Worm (Caenorhabditis elegans) whole organism, young adult: ENCODE measurements around the gene nspc-18.
"Not testable (repeated sequence)": the region's sequence is repeated elsewhere in the genome, so short reads cannot be mapped to it uniquely, and the experiment has no call there.

Experiments
- C06A6.2 ChIP-seq: fragments of 200-800 bp; sonication (Bioruptor generic); conservative IDR thresholded peaks from 2 replicates; pipeline ENCODE4 v1.3.6; 2022; ENCODE audit warnings: missing genetic modification characterization, missing compliant biosample characterization
- F57C9.4 ChIP-seq: sonication (generic microtip); optimal IDR thresholded peaks from 2 replicates; lab custom pipeline; 2017; ENCODE audit warnings: mild to moderate bottlenecking, missing genetic modification characterization, missing compliant biosample characterization
- Y53G8AR.9 ChIP-seq: fragments of 200-800 bp; sonication (Bioruptor generic); conservative IDR thresholded peaks from 2 replicates; pipeline ENCODE4 v1.3.6; 2022; ENCODE audit warnings: missing genetic modification reagents, missing genetic modification characterization, missing compliant biosample characterization
- ama-1 ChIP-seq, 3 experiments: fragments of 150-350 bp in 1 of 3; sonication (generic microtip) in 2 of 3; optimal IDR thresholded peaks; 2 replicates each; lab custom pipeline; 2014 to 2018; ENCODE audit warnings: missing biosample characterization in 2 of 3, missing genetic modification characterization in 2 of 3, missing genetic modification reagents in 2 of 3
- aptf-3 ChIP-seq: fragments of 200-800 bp; sonication (Bioruptor generic); IDR thresholded peaks from 2 replicates; pipeline ENCODE4 v1.3.6; 2022; ENCODE audit warnings: missing genetic modification characterization, missing compliant biosample characterization
- attf-3 ChIP-seq: fragments of 200-800 bp; sonication (Bioruptor generic); conservative IDR thresholded peaks from 2 replicates; pipeline ENCODE4 v1.3.6; 2022; ENCODE audit warnings: missing genetic modification reagents, missing genetic modification characterization, missing compliant biosample characterization
- dpl-1 ChIP-seq: fragments of 150-350 bp; optimal IDR thresholded peaks from 2 replicates; lab custom pipeline; 2014; ENCODE audit warnings: missing biosample characterization, missing genetic modification reagents, missing genetic modification characterization
- efl-1 ChIP-seq: fragments of 150-350 bp; optimal IDR thresholded peaks from 2 replicates; lab custom pipeline; 2014; ENCODE audit warnings: missing biosample characterization, missing genetic modification reagents, missing genetic modification characterization
- let-526 ChIP-seq: fragments of 200-800 bp; sonication (Bioruptor generic); IDR thresholded peaks from 2 replicates; pipeline ENCODE4 v1.3.6; 2022; ENCODE audit warnings: missing genetic modification reagents, missing genetic modification characterization, missing compliant biosample characterization
- repo-1 ChIP-seq: sonication (generic microtip); optimal IDR thresholded peaks from 2 replicates; lab custom pipeline; 2017; ENCODE audit warnings: mild to moderate bottlenecking, missing genetic modification characterization, missing compliant biosample characterization
- unc-130 ChIP-seq: sonication (generic microtip); optimal IDR thresholded peaks from 2 replicates; lab custom pipeline; 2016; ENCODE audit warnings: missing genetic modification reagents, missing genetic modification characterization, missing compliant biosample characterization

- not testable (repeated sequence) for TF ChIP-seq F57C9.4 (tag; lab: Kevin White, UChicago); aptf-3 (GFP tag; lab: Robert Waterston, UW); C06A6.2; dpl-1; let-526 (GFP tag; lab: Robert Waterston, UW); efl-1 (GFP tag; lab: Kevin White, UChicago); ama-1 (optimal IDR thresholded peaks at IDR 0.05; lab: Kevin White, UChicago); ama-1 (GFP tag; optimal IDR thresholded peaks at IDR 0.05; lab: Kevin White, UChicago); attf-3; Y53G8AR.9 (GFP tag; lab: Robert Waterston, UW); repo-1 (tag; lab: Kevin White, UChicago); unc-130 (GFP tag; lab: Kevin White, UChicago)
These were observed 940 bp upstream of the nspc-18 start, which contains the start of gene nspc-19 for ce11 chrX:14528399-14528798.
